Comparison of ENCODE assay signal across 4 fruit fly cellular contexts in genomic region chr2L:12459191-12459590, dm6.
A peak's percentile ranks its signal among the peaks of the same experiment; 100 is the strongest.
TF ChIP-seq lines count a peak whose summit lies in the region.

No protein-coding gene starts in this region.

- TF ChIP-seq CTCF in whole organism, embryonic (GFP tag; optimal IDR thresholded peaks at IDR 0.05; lab: Kevin White, UChicago) = no peak

TF ChIP-seq in whole organism, adult, 20 proteins besides CTCF, POLR2A, EP300 and RAD21:
- no peak for TF ChIP-seq cnc (optimal IDR thresholded peaks at IDR 0.05; lab: Kevin White, UChicago)
- no peak for TF ChIP-seq CG1620 (GFP tag; optimal IDR thresholded peaks at IDR 0.05; lab: Kevin White, UChicago)
- TF ChIP-seq pad (GFP tag; optimal IDR thresholded peaks at IDR 0.05; lab: Kevin White, UChicago) = no peak
- peak; percentile 76 for TF ChIP-seq kay (GFP tag; lab: Kevin White, UChicago; ENCODE audit: borderline replicate concordance)
- TF ChIP-seq bab1 (GFP tag; optimal IDR thresholded peaks at IDR 0.05; lab: Kevin White, UChicago) = no peak
- TF ChIP-seq tj (GFP tag; optimal IDR thresholded peaks at IDR 0.05; lab: Kevin White, UChicago) = no peak
- TF ChIP-seq CG11617 (GFP tag; optimal IDR thresholded peaks at IDR 0.05; lab: Kevin White, UChicago) = no peak
- no peak for TF ChIP-seq CG14711 (tag; optimal IDR thresholded peaks at IDR 0.05; lab: Kevin White, UChicago)
- TF ChIP-seq ovo (GFP tag; optimal IDR thresholded peaks at IDR 0.05; lab: Kevin White, UChicago) = no peak
TF ChIP-seq in whole organism, adult: peak in this region for 1.

TF ChIP-seq in whole organism, embryonic, 481 proteins besides CTCF, POLR2A, EP300 and RAD21:
- no peak for TF ChIP-seq croc (GFP tag; conservative IDR thresholded peaks at IDR 0.05; lab: Robert Waterston, UW)
- no peak for TF ChIP-seq tna (GFP tag; IDR thresholded peaks at IDR 0.05; lab: Robert Waterston, UW; ENCODE audit: partially characterized antibody)
- TF ChIP-seq CG14710 (tag; optimal IDR thresholded peaks at IDR 0.05; lab: Kevin White, UChicago) = no peak
- peak; percentile 34 for TF ChIP-seq cwo (GFP tag; optimal IDR thresholded peaks at IDR 0.05; lab: Kevin White, UChicago)
- TF ChIP-seq Dfd (GFP tag; optimal IDR thresholded peaks at IDR 0.05; lab: Kevin White, UChicago) = no peak
- no peak for TF ChIP-seq Stat92E (GFP tag; optimal IDR thresholded peaks at IDR 0.05; lab: Kevin White, UChicago)
- TF ChIP-seq Med (GFP tag; lab: Kevin White, UChicago) = peak; percentile 72
- TF ChIP-seq CG16779 (GFP tag; IDR thresholded peaks at IDR 0.05; lab: Robert Waterston, UW) = no peak
- no peak for TF ChIP-seq CG6791 (GFP tag; IDR thresholded peaks at IDR 0.05; lab: Robert Waterston, UW; ENCODE audit: partially characterized antibody)
- TF ChIP-seq Sry-δ (GFP tag; optimal IDR thresholded peaks at IDR 0.05; lab: Kevin White, UChicago) = no peak
- TF ChIP-seq Myb (GFP tag; optimal IDR thresholded peaks at IDR 0.05; lab: Kevin White, UChicago) = no peak
- TF ChIP-seq Hsf (GFP tag; optimal IDR thresholded peaks at IDR 0.05; lab: Kevin White, UChicago) = no peak
- TF ChIP-seq Asciz (GFP tag; optimal IDR thresholded peaks at IDR 0.05; lab: Kevin White, UChicago) = no peak
- TF ChIP-seq Spps (tag; optimal IDR thresholded peaks at IDR 0.05; lab: Kevin White, UChicago) = no peak
- no peak for TF ChIP-seq Fer2 (tag; optimal IDR thresholded peaks at IDR 0.05; lab: Kevin White, UChicago)
- TF ChIP-seq CG4424 (GFP tag; optimal IDR thresholded peaks at IDR 0.05; lab: Kevin White, UChicago) = no peak
- peak; percentile 20 for TF ChIP-seq CG15601 (tag; optimal IDR thresholded peaks at IDR 0.05; lab: Kevin White, UChicago)
TF ChIP-seq in whole organism, embryonic: peak in this region for 3.

TF ChIP-seq in whole organism, prepupa, 60 proteins besides CTCF, POLR2A, EP300 and RAD21:
- no peak for TF ChIP-seq achi (GFP tag; optimal IDR thresholded peaks at IDR 0.05; lab: Kevin White, UChicago)
- no peak for TF ChIP-seq lz (GFP tag; optimal IDR thresholded peaks at IDR 0.05; lab: Kevin White, UChicago)
- peak; percentile 6 for TF ChIP-seq vri (GFP tag; optimal IDR thresholded peaks at IDR 0.05; lab: Kevin White, UChicago)
- no peak for TF ChIP-seq Ets21C (GFP tag; optimal IDR thresholded peaks at IDR 0.05; lab: Kevin White, UChicago)
- TF ChIP-seq CG10631 (GFP tag; optimal IDR thresholded peaks at IDR 0.05; lab: Kevin White, UChicago) = no peak
- no peak for TF ChIP-seq net (GFP tag; optimal IDR thresholded peaks at IDR 0.05; lab: Kevin White, UChicago)
- no peak for TF ChIP-seq CG3919 (GFP tag; optimal IDR thresholded peaks at IDR 0.05; lab: Kevin White, UChicago)
- peak; percentile 39 for TF ChIP-seq Eip78C (GFP tag; lab: Kevin White, UChicago)
- TF ChIP-seq CG16779 (tag; optimal IDR thresholded peaks at IDR 0.05; lab: Kevin White, UChicago) = no peak
- TF ChIP-seq Eip93F (GFP tag; optimal IDR thresholded peaks at IDR 0.05; lab: Kevin White, UChicago) = peak; percentile 63
- no peak for TF ChIP-seq Hr38 (GFP tag; optimal IDR thresholded peaks at IDR 0.05; lab: Kevin White, UChicago)
- no peak for TF ChIP-seq Blimp-1 (GFP tag; optimal IDR thresholded peaks at IDR 0.05; lab: Kevin White, UChicago)
- TF ChIP-seq svp (GFP tag; lab: Kevin White, UChicago) = peak; percentile 60

TF ChIP-seq in whole organism, wandering third instar larva, 38 proteins besides CTCF, POLR2A, EP300 and RAD21:
- TF ChIP-seq tai (GFP tag; optimal IDR thresholded peaks at IDR 0.05; lab: Kevin White, UChicago) (no peak), sage (GFP tag; optimal IDR thresholded peaks at IDR 0.05; lab: Kevin White, UChicago) (peak; percentile 32)
